Fruit fly (Drosophila melanogaster): Measurements from ENCODE around the gene org-1.

The org-1 gene

dm6 chrX:8409793-8410192 is 45.1 kb downstream of the org-1 start:
- TF ChIP-seq rn (GFP tag; IDR thresholded peaks at IDR 0.05) (no peak), fd96Ca (GFP tag; IDR thresholded peaks at IDR 0.05) (peak; percentile 99), CG9948 (tag; optimal IDR thresholded peaks at IDR 0.05) (peak; percentile 5), CG34367 (tag; optimal IDR thresholded peaks at IDR 0.05) (peak; percentile 14), CG15710 (tag; optimal IDR thresholded peaks at IDR 0.05) (peak; percentile 48), Pif1A (GFP tag; optimal IDR thresholded peaks at IDR 0.05) (peak; percentile 14), CG8159 (tag; optimal IDR thresholded peaks at IDR 0.05) (peak; percentile 34), Pif1B (GFP tag; optimal IDR thresholded peaks at IDR 0.05) (peak; percentile 60), CG12605 (GFP tag; IDR thresholded peaks at IDR 0.05) (peak; percentile 95), CG32121 (GFP tag; IDR thresholded peaks at IDR 0.05) (peak; percentile 99), EcR (GFP tag; optimal IDR thresholded peaks at IDR 0.05) (peak; percentile 62), gl (tag; optimal IDR thresholded peaks at IDR 0.05) (peak; percentile 51), CG4496 (GFP tag; IDR thresholded peaks at IDR 0.05) (peak; percentile 95), CG17806 (tag; optimal IDR thresholded peaks at IDR 0.05) (no peak), D1 (tag; optimal IDR thresholded peaks at IDR 0.05) (no peak), CG13204 (GFP tag; optimal IDR thresholded peaks at IDR 0.05) (peak; percentile 81), CG8301 (tag; optimal IDR thresholded peaks at IDR 0.05) (peak; percentile 57), Snoo (tag; optimal IDR thresholded peaks at IDR 0.05) (peak; percentile 58), CG10348 (GFP tag; IDR thresholded peaks at IDR 0.05) (no peak), CG14655 (GFP tag; optimal IDR thresholded peaks at IDR 0.05) (no peak), Ets98B (GFP tag; IDR thresholded peaks at IDR 0.05) (peak; percentile 99)

- TF ChIP-seq Ets98B (GFP tag; IDR thresholded peaks at IDR 0.05) (peak; percentile 9; the same call in 1 of the 2 replicates), CG8159 (tag; optimal IDR thresholded peaks at IDR 0.05) (no peak), CG12605 (GFP tag; IDR thresholded peaks at IDR 0.05) (0 out of 2 replicates have a peak, but pooled peaks have one; percentile 33)
These were observed 45.9 kb downstream of the org-1 start, which contains the start of gene Trf2 for dm6 chrX:8408971-8409455. Trf2 (plus strand) TSS chrX:8409272.

- no peak for TF ChIP-seq CG17806 (tag; optimal IDR thresholded peaks at IDR 0.05)
- no peak for TF ChIP-seq gl (tag; optimal IDR thresholded peaks at IDR 0.05)
- TF ChIP-seq CG4496 (GFP tag; IDR thresholded peaks at IDR 0.05): no peak
- TF ChIP-seq CG13204 (GFP tag; optimal IDR thresholded peaks at IDR 0.05): no peak
- TF ChIP-seq Pif1A (GFP tag; optimal IDR thresholded peaks at IDR 0.05): no peak
- no peak for TF ChIP-seq EcR (GFP tag; optimal IDR thresholded peaks at IDR 0.05)
- TF ChIP-seq CG8301 (tag; optimal IDR thresholded peaks at IDR 0.05): no peak
- TF ChIP-seq CG32121 (GFP tag; IDR thresholded peaks at IDR 0.05): no peak
- TF ChIP-seq D1 (tag; optimal IDR thresholded peaks at IDR 0.05): no peak
- TF ChIP-seq CG15710 (tag; optimal IDR thresholded peaks at IDR 0.05): no peak
- no peak for TF ChIP-seq CG9948 (tag; optimal IDR thresholded peaks at IDR 0.05)
- no peak for TF ChIP-seq CG12605 (GFP tag; IDR thresholded peaks at IDR 0.05)
- TF ChIP-seq CG34367 (tag; optimal IDR thresholded peaks at IDR 0.05): no peak
- no peak for TF ChIP-seq fd96Ca (GFP tag; IDR thresholded peaks at IDR 0.05)
- no peak for TF ChIP-seq Snoo (tag; optimal IDR thresholded peaks at IDR 0.05)
- no peak for TF ChIP-seq Ets98B (GFP tag; IDR thresholded peaks at IDR 0.05)
- TF ChIP-seq CG8159 (tag; optimal IDR thresholded peaks at IDR 0.05): no peak
These were observed 47.6 kb downstream of the org-1 start, which contains the start of gene PIG-T for dm6 chrX:8407124-8407775. PIG-T (minus strand) TSS chrX:8407263.

dm6 chrX:8399019-8399623 is 55.7 kb downstream of the org-1 start:
- TF ChIP-seq Pif1B (GFP tag; optimal IDR thresholded peaks at IDR 0.05) (no peak), gl (tag; optimal IDR thresholded peaks at IDR 0.05) (no peak), Ets98B (GFP tag; IDR thresholded peaks at IDR 0.05) (0 out of 2 replicates have a peak, but pooled peaks have one; percentile 6)

- TF ChIP-seq rn (GFP tag; IDR thresholded peaks at IDR 0.05): peak; percentile 37; the same call in 1 of the 2 replicates
- TF ChIP-seq CG34367 (tag; optimal IDR thresholded peaks at IDR 0.05): peak; percentile 63
- no peak for TF ChIP-seq CG12605 (GFP tag; IDR thresholded peaks at IDR 0.05)
- no peak for TF ChIP-seq EcR (GFP tag; optimal IDR thresholded peaks at IDR 0.05)
- peak; percentile 69 for TF ChIP-seq CG14655 (GFP tag; optimal IDR thresholded peaks at IDR 0.05)
- peak; percentile 79 for TF ChIP-seq CG32121 (GFP tag; IDR thresholded peaks at IDR 0.05)
- TF ChIP-seq CG10348 (GFP tag; IDR thresholded peaks at IDR 0.05): 0 out of 2 replicates have a peak, but pooled peaks have one; percentile 42
- no peak for TF ChIP-seq CG13204 (GFP tag; optimal IDR thresholded peaks at IDR 0.05)
- peak; percentile 14 for TF ChIP-seq Pif1B (GFP tag; optimal IDR thresholded peaks at IDR 0.05)
- TF ChIP-seq CG4496 (GFP tag; IDR thresholded peaks at IDR 0.05): peak; percentile 85
- no peak for TF ChIP-seq gl (tag; optimal IDR thresholded peaks at IDR 0.05)
- TF ChIP-seq D1 (tag; optimal IDR thresholded peaks at IDR 0.05): no peak
- peak; percentile 45 for TF ChIP-seq CG9948 (tag; optimal IDR thresholded peaks at IDR 0.05)
- TF ChIP-seq CG17806 (tag; optimal IDR thresholded peaks at IDR 0.05): peak; percentile 53
- TF ChIP-seq CG15710 (tag; optimal IDR thresholded peaks at IDR 0.05): peak; percentile 78
- peak; percentile 50 for TF ChIP-seq Pif1A (GFP tag; optimal IDR thresholded peaks at IDR 0.05)
- peak; percentile 72 for TF ChIP-seq Ets98B (GFP tag; IDR thresholded peaks at IDR 0.05)
- peak; percentile 96 for TF ChIP-seq fd96Ca (GFP tag; IDR thresholded peaks at IDR 0.05)
- TF ChIP-seq CG8301 (tag; optimal IDR thresholded peaks at IDR 0.05): peak; percentile 62
- peak; percentile 34 for TF ChIP-seq Snoo (tag; optimal IDR thresholded peaks at IDR 0.05)
- TF ChIP-seq CG8159 (tag; optimal IDR thresholded peaks at IDR 0.05): peak; percentile 69
These were observed 56.5 kb downstream of the org-1 start, which contains the start of gene CG10555 for dm6 chrX:8398177-8399018. CG10555 (plus strand) TSS chrX:8398940.
